Fruit fly (Drosophila melanogaster): Measurements from ENCODE around the gene CecB.
A peak's percentile ranks its signal among the peaks of the same experiment; 100 is the strongest.

CecB gene

DNA sequence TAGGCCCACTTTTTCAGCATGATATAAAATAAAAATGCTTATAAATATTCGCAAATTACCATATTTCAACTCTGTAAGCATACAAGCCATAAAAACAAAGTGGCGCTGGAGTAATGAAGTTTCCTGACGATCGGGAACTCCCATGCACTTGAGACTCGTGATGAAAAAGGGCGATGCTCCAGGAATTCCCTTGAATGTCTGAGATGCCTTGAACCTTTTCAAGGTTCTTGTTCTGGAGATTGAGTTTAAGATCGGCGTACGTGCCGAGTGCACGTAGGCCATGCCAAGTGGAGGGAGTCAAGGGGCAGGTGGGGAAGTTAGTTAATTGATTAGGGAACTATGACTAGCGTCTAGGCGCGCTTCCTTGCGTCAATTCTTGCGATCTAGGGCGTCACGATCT, 29.7 kb downstream of the CecB start:
- TF ChIP-seq gl (tag; optimal IDR thresholded peaks at IDR 0.05) (no peak), EcR (GFP tag; optimal IDR thresholded peaks at IDR 0.05) (peak; percentile 90), rn (GFP tag; IDR thresholded peaks at IDR 0.05) (no peak), CG8159 (tag; optimal IDR thresholded peaks at IDR 0.05) (no peak), CG9948 (tag; optimal IDR thresholded peaks at IDR 0.05) (no peak)

dm6 chr3R:30179934-30180333, 33.7 kb downstream of the CecB start, which contains the start of gene Bet5:
Gene Bet5, plus strand, starts transcription at chr3R:30180232.
- TF ChIP-seq CG9948 (tag; optimal IDR thresholded peaks at IDR 0.05) (no peak), D1 (tag; optimal IDR thresholded peaks at IDR 0.05) (no peak), CG12605 (GFP tag; IDR thresholded peaks at IDR 0.05) (no peak), Pif1B (GFP tag; optimal IDR thresholded peaks at IDR 0.05) (no peak), CG10348 (GFP tag; IDR thresholded peaks at IDR 0.05) (no peak), CG14655 (GFP tag; optimal IDR thresholded peaks at IDR 0.05) (no peak), gl (tag; optimal IDR thresholded peaks at IDR 0.05) (no peak), rn (GFP tag; IDR thresholded peaks at IDR 0.05) (no peak), CG15710 (tag; optimal IDR thresholded peaks at IDR 0.05) (no peak), CG13204 (GFP tag; optimal IDR thresholded peaks at IDR 0.05) (no peak)

DNA sequence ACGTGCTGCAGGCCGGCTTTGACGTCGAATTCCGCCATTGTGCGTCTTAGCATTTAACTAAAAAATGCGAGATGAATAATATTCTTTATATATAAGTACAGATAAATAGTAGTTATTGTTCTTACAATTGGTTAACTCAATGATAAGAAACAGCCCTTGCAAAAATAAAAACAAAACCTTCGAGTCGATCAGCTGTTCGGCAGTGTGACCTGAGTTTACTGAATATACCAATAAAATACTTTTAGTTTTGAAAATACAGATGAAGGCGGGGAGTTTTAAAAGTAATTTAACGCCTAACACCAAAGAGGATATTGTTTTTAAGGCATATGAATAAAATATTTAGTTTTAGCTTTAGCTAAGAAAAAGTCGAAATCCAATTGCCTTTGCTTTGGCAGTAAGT, 36.1 kb downstream of the CecB start, which contains the start of the genes CG1983 and CG15530:
Gene CG1983 (minus strand): TSS at position 207 of the 400 bp plus-strand sequence.
Gene CG15530 (plus strand): TSS at position 384 of the 400 bp plus-strand sequence.
- TF ChIP-seq Snoo (tag; optimal IDR thresholded peaks at IDR 0.05) = no peak

DNA sequence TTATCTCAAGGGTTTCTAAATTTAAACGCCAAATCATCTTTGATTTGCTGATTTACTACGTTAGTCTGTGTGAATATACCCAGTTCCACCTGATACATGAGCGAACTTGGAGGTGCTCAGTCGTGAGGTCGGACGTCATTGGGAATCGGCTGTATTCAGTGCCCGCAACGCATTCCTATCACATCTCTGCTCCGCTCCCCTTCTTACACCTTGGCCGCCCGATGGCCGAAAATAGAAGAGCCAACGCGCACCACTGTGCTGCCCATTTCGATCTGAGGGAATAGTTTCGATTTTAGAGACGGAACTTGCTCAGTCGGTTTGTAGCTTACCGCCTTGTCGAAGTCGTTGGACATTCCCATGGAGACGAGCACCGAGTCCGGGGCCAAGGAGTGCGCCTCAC, 37.3 kb downstream of the CecB start:
- no peak for TF ChIP-seq Pif1A (GFP tag; optimal IDR thresholded peaks at IDR 0.05)

- no peak for TF ChIP-seq Pif1A (GFP tag; optimal IDR thresholded peaks at IDR 0.05)
- TF ChIP-seq CG14655 (GFP tag; optimal IDR thresholded peaks at IDR 0.05) = no peak
- no peak for TF ChIP-seq CG32121 (GFP tag; IDR thresholded peaks at IDR 0.05)
- no peak for TF ChIP-seq CG34367 (tag; optimal IDR thresholded peaks at IDR 0.05)
- TF ChIP-seq CG8301 (tag; optimal IDR thresholded peaks at IDR 0.05) = no peak
- TF ChIP-seq fd96Ca (GFP tag; IDR thresholded peaks at IDR 0.05) = no peak
- TF ChIP-seq Ets98B (GFP tag; IDR thresholded peaks at IDR 0.05) = no peak
- TF ChIP-seq CG12605 (GFP tag; IDR thresholded peaks at IDR 0.05) = no peak
- TF ChIP-seq Snoo (tag; optimal IDR thresholded peaks at IDR 0.05) = no peak
- no peak for TF ChIP-seq CG8159 (tag; optimal IDR thresholded peaks at IDR 0.05)
- TF ChIP-seq CG10348 (GFP tag; IDR thresholded peaks at IDR 0.05) = no peak
- no peak for TF ChIP-seq CG4496 (GFP tag; IDR thresholded peaks at IDR 0.05)
- TF ChIP-seq D1 (tag; optimal IDR thresholded peaks at IDR 0.05) = no peak
- TF ChIP-seq rn (GFP tag; IDR thresholded peaks at IDR 0.05) = no peak
Measured at dm6 chr3R:30175045-30175589, 38.5 kb downstream of the CecB start.

- TF ChIP-seq CG8301 (tag; optimal IDR thresholded peaks at IDR 0.05) (no peak), gl (tag; optimal IDR thresholded peaks at IDR 0.05) (no peak), CG32121 (GFP tag; IDR thresholded peaks at IDR 0.05) (no peak), CG9948 (tag; optimal IDR thresholded peaks at IDR 0.05) (no peak), fd96Ca (GFP tag; IDR thresholded peaks at IDR 0.05) (no peak), EcR (GFP tag; optimal IDR thresholded peaks at IDR 0.05) (no peak), CG4496 (GFP tag; IDR thresholded peaks at IDR 0.05) (no peak), D1 (tag; optimal IDR thresholded peaks at IDR 0.05) (no peak), CG14655 (GFP tag; optimal IDR thresholded peaks at IDR 0.05) (no peak), CG8159 (tag; optimal IDR thresholded peaks at IDR 0.05) (no peak), CG17806 (tag; optimal IDR thresholded peaks at IDR 0.05) (no peak), rn (GFP tag; IDR thresholded peaks at IDR 0.05) (no peak), CG10348 (GFP tag; IDR thresholded peaks at IDR 0.05) (no peak), CG34367 (tag; optimal IDR thresholded peaks at IDR 0.05) (no peak), CG13204 (GFP tag; optimal IDR thresholded peaks at IDR 0.05) (no peak), Pif1A (GFP tag; optimal IDR thresholded peaks at IDR 0.05) (no peak), Ets98B (GFP tag; IDR thresholded peaks at IDR 0.05) (no peak)
Measured at dm6 chr3R:30174160-30175002, 39.2 kb downstream of the CecB start, which contains the start of gene Mlc2. Gene Mlc2, minus strand, starts transcription at chr3R:30174551.

Data from whole organism, pupa.